Worm (Caenorhabditis elegans): ENCODE data around the gene F32D8.7.

F32D8.7 gene

ce11 chrV:10896295-10896694 lies 1.9 kb upstream of the F32D8.7 start, which contains the start of gene F32D8.13:
Gene F32D8.13, minus strand, starts transcription at chrV:10896543.
- TF ChIP-seq pha-4 (tag; optimal IDR thresholded peaks at IDR 0.05) (no peak), ham-2 (GFP tag; optimal IDR thresholded peaks at IDR 0.05) (no peak), lin-13 (tag; optimal IDR thresholded peaks at IDR 0.05) (no peak), ces-1 (GFP tag; optimal IDR thresholded peaks at IDR 0.05) (no peak)

- no peak for TF ChIP-seq ces-1 (GFP tag; optimal IDR thresholded peaks at IDR 0.05)
- no peak for TF ChIP-seq sptf-1 (tag; optimal IDR thresholded peaks at IDR 0.05)
- TF ChIP-seq mls-2 (tag; optimal IDR thresholded peaks at IDR 0.05), result no peak
- TF ChIP-seq tbx-8 (GFP tag; optimal IDR thresholded peaks at IDR 0.05), result no peak
- no peak for TF ChIP-seq nhr-76 (tag; optimal IDR thresholded peaks at IDR 0.05)
- no peak for TF ChIP-seq ceh-83 (GFP tag; optimal IDR thresholded peaks at IDR 0.05)
- TF ChIP-seq elt-3 (tag; optimal IDR thresholded peaks at IDR 0.05), result no peak
- TF ChIP-seq unc-39 (tag; optimal IDR thresholded peaks at IDR 0.05), result no peak
- TF ChIP-seq lsy-2 (tag; optimal IDR thresholded peaks at IDR 0.05), result no peak
- TF ChIP-seq flh-1 (GFP tag; optimal IDR thresholded peaks at IDR 0.05), result no peak
- no peak for TF ChIP-seq ceh-43 (GFP tag; optimal IDR thresholded peaks at IDR 0.05)
- no peak for TF ChIP-seq bed-3 (GFP tag; optimal IDR thresholded peaks at IDR 0.05)
- TF ChIP-seq pha-4 (tag; optimal IDR thresholded peaks at IDR 0.05), result no peak
- no peak for TF ChIP-seq mab-5 (tag; optimal IDR thresholded peaks at IDR 0.05)
- TF ChIP-seq M03D4.4 (tag; optimal IDR thresholded peaks at IDR 0.05), result no peak
- TF ChIP-seq nhr-2 (tag; optimal IDR thresholded peaks at IDR 0.05), result no peak
- no peak for TF ChIP-seq nhr-12 (tag; optimal IDR thresholded peaks at IDR 0.05)
- TF ChIP-seq ceh-39 (tag; optimal IDR thresholded peaks at IDR 0.05), result no peak
- no peak for TF ChIP-seq nhr-237 (tag; optimal IDR thresholded peaks at IDR 0.05)
- TF ChIP-seq drap-1 (GFP tag; optimal IDR thresholded peaks at IDR 0.05), result no peak
These were observed 1.5 kb upstream of the F32D8.7 start for ce11 chrV:10896706-10897105.

- TF ChIP-seq drap-1 (GFP tag; optimal IDR thresholded peaks at IDR 0.05), result no peak
These were observed 1.3 kb upstream of the F32D8.7 start, which contains the start of gene sec-61.G for ce11 chrV:10897106-10897171. Gene sec-61.G, minus strand, starts transcription at chrV:10897143.

ce11 chrV:10897172-10897571 lies 1.1 kb upstream of the F32D8.7 start:
- TF ChIP-seq nhr-28 (tag; optimal IDR thresholded peaks at IDR 0.05) (peak; percentile 14), ztf-11 (tag; optimal IDR thresholded peaks at IDR 0.05) (peak; percentile 60), mab-5 (tag; optimal IDR thresholded peaks at IDR 0.05) (no peak), sem-2 (GFP tag; optimal IDR thresholded peaks at IDR 0.05) (no peak), nhr-2 (tag; optimal IDR thresholded peaks at IDR 0.05) (peak; percentile 80), M03D4.4 (tag; optimal IDR thresholded peaks at IDR 0.05) (peak; percentile 73), tbx-8 (GFP tag; optimal IDR thresholded peaks at IDR 0.05) (peak; percentile 50), ceh-43 (GFP tag; optimal IDR thresholded peaks at IDR 0.05) (peak; percentile 64), lin-32 (GFP tag; optimal IDR thresholded peaks at IDR 0.05) (no peak), flh-1 (GFP tag; optimal IDR thresholded peaks at IDR 0.05) (no peak), nhr-237 (tag; optimal IDR thresholded peaks at IDR 0.05) (peak; percentile 97), mep-1 (tag; optimal IDR thresholded peaks at IDR 0.05) (peak; percentile 99), sptf-1 (tag; optimal IDR thresholded peaks at IDR 0.05) (peak; percentile 92), nhr-76 (tag; optimal IDR thresholded peaks at IDR 0.05) (no peak), pha-4 (tag; optimal IDR thresholded peaks at IDR 0.05) (peak; percentile 99), ceh-83 (GFP tag; optimal IDR thresholded peaks at IDR 0.05) (peak; percentile 70), drap-1 (GFP tag; optimal IDR thresholded peaks at IDR 0.05) (peak; percentile 88), nhr-12 (tag; optimal IDR thresholded peaks at IDR 0.05) (peak; percentile 92), lsy-2 (tag; optimal IDR thresholded peaks at IDR 0.05) (peak; percentile 92), cnd-1 (tag; optimal IDR thresholded peaks at IDR 0.05) (peak; percentile 74), unc-62 (GFP tag; optimal IDR thresholded peaks at IDR 0.05) (peak; percentile 94), hlh-1 (tag; optimal IDR thresholded peaks at IDR 0.05) (peak; percentile 88), ham-2 (GFP tag; optimal IDR thresholded peaks at IDR 0.05) (peak; percentile 60), blmp-1 (tag; optimal IDR thresholded peaks at IDR 0.05) (peak; percentile 33), ces-1 (GFP tag; optimal IDR thresholded peaks at IDR 0.05) (peak; percentile 84), zip-8 (tag; optimal IDR thresholded peaks at IDR 0.05) (no peak), unc-120 (tag; optimal IDR thresholded peaks at IDR 0.05; ENCODE audit: poor library complexity, severe bottlenecking) (peak; percentile 98), lin-13 (tag; optimal IDR thresholded peaks at IDR 0.05) (peak; percentile 97), ceh-39 (tag; optimal IDR thresholded peaks at IDR 0.05) (peak; percentile 99), bed-3 (GFP tag; optimal IDR thresholded peaks at IDR 0.05) (peak; percentile 52), elt-3 (tag; optimal IDR thresholded peaks at IDR 0.05) (peak; percentile 86), unc-39 (tag; optimal IDR thresholded peaks at IDR 0.05) (peak; percentile 42), snpc-4 (tag; optimal IDR thresholded peaks at IDR 0.05) (no peak), elt-1 (tag; optimal IDR thresholded peaks at IDR 0.05; ENCODE audit: borderline replicate concordance, insufficient read depth) (peak; percentile 34), mls-2 (tag; optimal IDR thresholded peaks at IDR 0.05) (peak; percentile 85)
